Worm (Caenorhabditis elegans): ENCODE data around the gene Y70C5A.3.

Y70C5A.3 gene

ce11 chrV:16599835-16600234 is 20.9 kb downstream of the Y70C5A.3 start:
- TF ChIP-seq him-1 (tag; optimal IDR thresholded peaks at IDR 0.05) = no peak
- no peak for TF ChIP-seq W03F9.2 (tag; optimal IDR thresholded peaks at IDR 0.05)

DNA sequence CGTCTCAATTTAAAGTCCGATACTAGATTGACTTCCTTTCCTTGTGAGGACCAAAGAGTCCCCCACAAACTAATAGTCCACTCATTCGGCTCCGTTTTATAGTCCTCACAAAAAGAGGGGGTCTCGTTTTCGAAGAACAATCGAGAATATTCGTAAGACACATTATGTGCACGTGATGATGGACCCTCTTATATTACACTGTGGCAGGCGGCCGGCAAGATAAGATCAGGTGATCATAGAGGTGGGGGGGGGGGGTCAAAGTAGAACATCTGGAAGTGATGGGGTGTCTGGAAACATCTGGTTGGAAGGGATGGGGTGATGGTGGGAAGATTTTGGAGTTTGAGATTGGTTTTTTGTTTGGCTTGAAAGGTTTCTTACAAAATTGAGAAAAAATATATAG is 22.3 kb downstream of the Y70C5A.3 start:
- TF ChIP-seq W03F9.2 (tag; optimal IDR thresholded peaks at IDR 0.05) (no peak), dao-5 (tag; optimal IDR thresholded peaks at IDR 0.05) (no peak), him-1 (tag; optimal IDR thresholded peaks at IDR 0.05) (no peak)

- TF ChIP-seq W03F9.2 (tag; optimal IDR thresholded peaks at IDR 0.05) (no peak), dao-5 (tag; optimal IDR thresholded peaks at IDR 0.05) (no peak), him-1 (tag; optimal IDR thresholded peaks at IDR 0.05) (no peak)
Measured at ce11 chrV:16596102-16596501, 24.6 kb downstream of the Y70C5A.3 start.

DNA sequence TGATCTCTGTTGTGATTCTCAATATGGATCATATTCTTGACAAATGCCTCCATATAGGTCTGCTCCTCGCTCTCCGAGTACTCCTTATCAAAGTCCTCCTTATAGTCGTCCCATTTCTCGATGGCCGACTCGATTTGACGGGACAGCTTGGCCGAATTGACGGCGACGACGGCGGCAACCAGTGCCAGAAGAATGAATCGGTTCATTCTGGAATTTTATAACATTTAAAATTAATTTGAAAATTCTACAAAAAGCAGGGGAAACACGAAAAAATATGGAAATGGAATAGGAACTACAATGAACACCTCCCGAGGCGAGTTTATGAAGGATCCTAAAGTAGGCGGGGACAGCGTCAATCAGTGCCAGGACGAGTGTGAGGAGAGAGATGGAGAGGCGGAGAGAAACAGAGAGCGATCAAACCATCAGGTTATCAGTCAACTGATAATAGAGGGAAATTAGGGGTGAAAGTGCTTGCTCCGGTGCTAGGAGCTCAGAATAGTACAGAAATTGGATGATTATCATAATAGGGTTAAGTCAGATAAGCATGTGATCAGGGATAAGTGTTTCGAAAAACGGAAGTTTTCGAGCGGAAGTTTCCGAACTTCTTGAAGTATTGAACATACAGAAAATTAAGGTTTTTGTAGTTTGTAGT is 25.5 kb downstream of the Y70C5A.3 start, which contains the start of gene cpl-1:
Gene cpl-1 (minus strand): TSS at position 207 of the 652 bp plus-strand sequence.
- TF ChIP-seq W03F9.2 (tag; optimal IDR thresholded peaks at IDR 0.05) (no peak), dao-5 (tag; optimal IDR thresholded peaks at IDR 0.05) (no peak), him-1 (tag; optimal IDR thresholded peaks at IDR 0.05) (no peak)

DNA sequence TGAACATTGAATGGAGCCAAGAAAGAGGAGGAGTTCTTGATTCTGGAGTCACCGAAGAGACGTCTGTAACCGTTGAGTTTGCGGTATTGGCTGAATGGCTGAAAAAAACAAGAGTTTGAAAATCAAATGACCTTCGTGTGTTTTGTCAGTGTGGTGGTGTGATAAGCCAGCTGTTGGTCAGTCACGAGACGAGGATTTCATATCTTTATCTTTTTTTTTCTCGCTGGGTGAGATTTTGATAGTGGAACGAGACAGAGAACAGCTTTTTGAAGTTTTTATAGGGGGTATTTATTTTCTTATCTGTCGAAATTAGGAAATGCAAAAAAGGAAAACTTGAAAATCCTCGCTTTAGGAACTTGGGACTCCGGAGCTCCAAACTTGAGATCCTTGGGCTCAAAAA is 26.2 kb downstream of the Y70C5A.3 start:
- no peak for TF ChIP-seq him-1 (tag; optimal IDR thresholded peaks at IDR 0.05)
- no peak for TF ChIP-seq dao-5 (tag; optimal IDR thresholded peaks at IDR 0.05)
- TF ChIP-seq W03F9.2 (tag; optimal IDR thresholded peaks at IDR 0.05) = no peak

DNA sequence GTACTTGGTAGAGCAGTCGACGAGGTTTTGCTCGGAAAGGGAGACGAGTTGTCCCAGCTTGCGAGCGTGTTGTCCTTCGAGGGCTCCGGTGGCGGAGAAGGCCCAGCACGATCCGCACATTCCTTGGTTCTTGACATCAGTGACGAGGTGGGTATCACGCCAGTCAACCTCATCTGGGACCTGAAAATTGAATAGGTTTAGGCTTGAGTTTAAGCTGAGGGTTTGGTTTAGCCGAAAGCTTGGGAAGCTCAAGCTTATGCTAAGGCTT is 27.0 kb downstream of the Y70C5A.3 start:
- TF ChIP-seq W03F9.2 (tag; optimal IDR thresholded peaks at IDR 0.05) = no peak
- TF ChIP-seq him-1 (tag; optimal IDR thresholded peaks at IDR 0.05) = no peak
- no peak for TF ChIP-seq dao-5 (tag; optimal IDR thresholded peaks at IDR 0.05)

DNA sequence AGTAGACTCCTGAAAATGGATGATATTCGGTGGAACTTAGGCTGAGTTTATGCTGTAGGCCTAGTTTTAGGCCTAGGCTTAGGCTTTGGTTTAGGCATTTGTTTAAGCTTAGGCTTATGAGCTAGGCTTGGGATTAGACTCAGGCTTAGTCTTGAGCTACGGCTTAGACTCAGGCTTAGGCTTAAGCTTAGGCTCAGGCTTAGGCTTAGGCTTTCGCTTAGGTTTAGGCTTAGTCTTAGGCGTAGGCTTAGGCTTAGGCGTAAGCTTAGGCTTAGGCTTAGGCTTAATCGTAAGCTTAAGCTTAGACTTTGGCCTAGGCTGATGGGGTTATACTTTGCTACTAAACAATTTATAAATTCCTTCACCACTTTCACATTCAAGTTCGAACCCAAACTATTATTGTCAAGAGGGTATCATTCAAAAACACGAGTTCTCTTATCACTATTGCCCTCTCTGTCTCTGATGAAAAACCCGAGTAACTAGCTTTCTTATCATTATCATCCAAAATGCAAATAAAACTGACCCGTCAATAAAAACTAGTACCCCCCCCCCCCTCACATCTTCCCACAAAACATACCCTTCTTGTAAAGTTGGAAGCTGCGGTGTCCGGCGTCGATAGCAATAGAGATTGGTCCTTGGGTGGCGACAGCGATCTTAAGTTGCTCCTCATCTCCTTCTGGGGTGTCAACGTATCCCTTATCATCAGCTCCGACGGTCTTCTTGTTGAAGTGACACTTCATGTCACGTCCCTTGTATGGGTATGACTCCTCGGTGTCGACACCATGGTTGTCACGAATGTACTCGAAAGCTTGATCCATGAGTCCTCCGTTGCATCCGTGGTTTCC is 27.6 kb downstream of the Y70C5A.3 start:
- TF ChIP-seq him-1 (tag; optimal IDR thresholded peaks at IDR 0.05) = no peak
- TF ChIP-seq W03F9.2 (tag; optimal IDR thresholded peaks at IDR 0.05) = no peak

- no peak for TF ChIP-seq him-1 (tag; optimal IDR thresholded peaks at IDR 0.05)
- TF ChIP-seq dao-5 (tag; optimal IDR thresholded peaks at IDR 0.05) = no peak
- TF ChIP-seq W03F9.2 (tag; optimal IDR thresholded peaks at IDR 0.05) = no peak
Measured at ce11 chrV:16591992-16592798, 28.5 kb downstream of the Y70C5A.3 start, which contains the start of gene srh-269. srh-269 (minus strand) TSS chrV:16592042.

DNA sequence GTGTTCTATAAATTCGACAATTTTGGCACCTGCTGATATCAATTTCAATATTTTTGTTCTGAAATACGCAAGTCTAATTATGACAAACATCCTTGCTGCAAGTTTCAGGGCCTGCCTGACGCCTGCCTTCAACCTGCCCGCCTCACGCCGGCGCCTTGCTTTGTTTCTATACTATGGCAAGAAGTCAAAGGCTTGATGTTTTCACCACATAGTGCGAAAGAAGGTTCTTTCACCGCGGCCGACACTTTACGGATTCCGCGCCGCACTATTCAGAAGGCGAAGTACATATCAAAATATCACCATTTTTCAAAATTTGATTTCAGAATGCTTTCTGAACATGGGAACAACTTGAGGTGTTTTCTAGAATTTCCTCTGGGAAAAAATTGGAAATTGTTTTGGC is 31.2 kb downstream of the Y70C5A.3 start:
- TF ChIP-seq dao-5 (tag; optimal IDR thresholded peaks at IDR 0.05) (no peak), him-1 (tag; optimal IDR thresholded peaks at IDR 0.05) (no peak), W03F9.2 (tag; optimal IDR thresholded peaks at IDR 0.05) (no peak)

DNA sequence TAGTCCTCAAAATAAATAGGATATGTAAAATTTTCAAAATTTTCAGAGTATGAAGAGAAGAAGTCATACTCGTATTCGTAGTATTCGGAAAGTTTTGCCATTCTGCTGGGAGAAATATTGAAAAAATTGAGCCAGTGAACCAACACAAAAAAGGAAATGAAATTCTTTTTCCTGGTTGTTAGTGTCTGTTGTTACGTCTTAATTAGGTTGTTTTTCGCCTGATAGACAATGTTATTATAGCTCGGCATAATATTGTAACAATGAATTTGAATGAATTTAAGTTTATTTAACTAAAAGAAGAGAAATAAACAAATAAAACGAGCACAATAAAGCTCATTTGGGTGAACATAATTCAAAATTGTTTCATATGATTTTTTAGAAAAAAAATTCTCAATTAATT is 32.3 kb downstream of the Y70C5A.3 start, which contains the start of gene srw-73:
Gene srw-73 (minus strand): TSS at position 101 of the 400 bp plus-strand sequence.
- no peak for TF ChIP-seq him-1 (tag; optimal IDR thresholded peaks at IDR 0.05)
- no peak for TF ChIP-seq W03F9.2 (tag; optimal IDR thresholded peaks at IDR 0.05)
- no peak for TF ChIP-seq dao-5 (tag; optimal IDR thresholded peaks at IDR 0.05)

- TF ChIP-seq him-1 (tag; optimal IDR thresholded peaks at IDR 0.05) = no peak
- TF ChIP-seq dao-5 (tag; optimal IDR thresholded peaks at IDR 0.05) = no peak
- TF ChIP-seq W03F9.2 (tag; optimal IDR thresholded peaks at IDR 0.05) = no peak
Measured at ce11 chrV:16582973-16583372, 37.8 kb downstream of the Y70C5A.3 start, which contains the start of gene str-150. str-150 (plus strand) TSS chrV:16583273.

DNA sequence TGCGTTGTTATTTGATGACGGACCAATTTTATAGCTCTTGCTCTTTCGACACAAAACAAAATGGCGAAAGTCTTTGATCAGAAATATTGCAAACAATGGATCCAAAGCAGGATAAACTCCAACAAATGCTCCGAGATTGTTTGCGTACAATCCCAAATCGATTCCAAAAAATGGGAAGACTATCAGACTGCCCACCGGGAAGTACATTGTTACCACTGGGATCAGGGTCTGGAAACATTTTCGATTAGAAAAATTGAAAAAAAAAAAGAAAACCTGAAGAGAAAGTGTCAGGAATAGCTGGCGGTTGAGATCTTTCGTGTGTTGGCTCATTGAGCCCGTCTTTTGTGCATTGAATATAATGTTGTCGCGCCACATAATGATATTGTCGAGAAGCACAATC is 39.7 kb downstream of the Y70C5A.3 start:
- TF ChIP-seq dao-5 (tag; optimal IDR thresholded peaks at IDR 0.05) (no peak), him-1 (tag; optimal IDR thresholded peaks at IDR 0.05) (no peak), W03F9.2 (tag; optimal IDR thresholded peaks at IDR 0.05) (no peak)

ce11 chrV:16580424-16580823 is 40.3 kb downstream of the Y70C5A.3 start, which contains the start of gene nhr-271:
nhr-271 (minus strand) TSS chrV:16580524.
- no peak for TF ChIP-seq dao-5 (tag; optimal IDR thresholded peaks at IDR 0.05)
- TF ChIP-seq him-1 (tag; optimal IDR thresholded peaks at IDR 0.05) = no peak
- no peak for TF ChIP-seq W03F9.2 (tag; optimal IDR thresholded peaks at IDR 0.05)

ce11 chrV:16575900-16576299 is 44.8 kb downstream of the Y70C5A.3 start, which contains the start of gene str-151:
str-151 (plus strand) TSS chrV:16576200.
- TF ChIP-seq him-1 (tag; optimal IDR thresholded peaks at IDR 0.05) = no peak
- TF ChIP-seq W03F9.2 (tag; optimal IDR thresholded peaks at IDR 0.05) = no peak
- no peak for TF ChIP-seq dao-5 (tag; optimal IDR thresholded peaks at IDR 0.05)
